Fruit fly (Drosophila melanogaster) Kc167 (cell line): Measurements from ENCODE around the gene CG12684.

Experiments used
- h ChIP-seq: fragments of >200 bp; optimal IDR thresholded peaks from 3 replicates; lab custom pipeline; 2018; ENCODE audit warnings: missing external identifiers
- insv ChIP-seq: fragments of >200 bp; optimal IDR thresholded peaks from 3 replicates; lab custom pipeline; 2018; ENCODE audit warnings: missing external identifiers
- psq ChIP-seq: fragments of >200 bp; optimal IDR thresholded peaks from 2 replicates; lab custom pipeline; 2017; ENCODE audit warnings: missing external identifiers

- TF ChIP-seq h (lab: Kevin White, UChicago), result no peak
- TF ChIP-seq insv (lab: Kevin White, UChicago), result no peak
- no peak for TF ChIP-seq psq (lab: Kevin White, UChicago)
Observed at dm6 chrX:4564962-4565361, 6.8 kb downstream of the CG12684 start.
